Comparison of ENCODE assay signal across 7 worm cellular contexts in the genomic region with DNA sequence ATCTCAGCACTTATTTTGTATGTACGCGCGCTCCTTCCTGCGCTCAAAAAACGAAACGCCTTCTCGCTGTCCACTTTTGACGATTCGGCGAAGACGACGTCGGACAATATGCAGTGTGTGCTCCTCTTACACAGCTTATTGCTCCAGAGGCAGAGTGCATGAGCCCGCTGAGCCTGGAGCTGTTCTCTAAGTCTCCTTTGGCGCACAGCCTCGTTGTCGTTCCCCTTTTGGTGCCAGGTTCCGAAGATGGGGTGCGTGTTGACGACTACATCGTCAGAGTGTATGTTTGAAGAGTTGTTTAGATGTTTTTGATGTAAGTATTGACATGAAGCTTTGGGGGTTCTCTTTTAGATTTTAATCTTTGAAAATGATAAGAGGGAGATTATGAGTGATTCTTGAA.
TF ChIP-seq lines count a peak whose summit lies in the region.

No protein-coding gene starts in this region.

TF ChIP-seq in whole organism, L2 larva, 48 proteins besides CTCF, POLR2A, EP300 and RAD21 (continues in another document):
- TF ChIP-seq sma-9 (GFP tag; optimal IDR thresholded peaks at IDR 0.05; lab: Kevin White, UChicago): no peak
- TF ChIP-seq sma-9 (tag; optimal IDR thresholded peaks at IDR 0.05; lab: Kevin White, UChicago): no peak
- TF ChIP-seq nhr-6 (tag; optimal IDR thresholded peaks at IDR 0.05; lab: Kevin White, UChicago): no peak
- TF ChIP-seq Y55F3AM.14 (GFP tag; optimal IDR thresholded peaks at IDR 0.05; lab: Kevin White, UChicago): no peak
- TF ChIP-seq nhr-237 (tag; optimal IDR thresholded peaks at IDR 0.05; lab: Kevin White, UChicago): no peak
- TF ChIP-seq ztf-4 (tag; optimal IDR thresholded peaks at IDR 0.05; lab: Kevin White, UChicago): no peak
- TF ChIP-seq C34F6.9 (tag; optimal IDR thresholded peaks at IDR 0.05; lab: Kevin White, UChicago): no peak
- peak; percentile 22 for TF ChIP-seq unc-55 (GFP tag; optimal IDR thresholded peaks at IDR 0.05; lab: Kevin White, UChicago)
- no peak for TF ChIP-seq ztf-1 (GFP tag; conservative IDR thresholded peaks at IDR 0.05; lab: Robert Waterston, UW)
- no peak for TF ChIP-seq unc-62 (GFP tag; optimal IDR thresholded peaks at IDR 0.05; lab: Kevin White, UChicago)
- no peak for TF ChIP-seq aly-2 (tag; optimal IDR thresholded peaks at IDR 0.05; lab: Kevin White, UChicago)
- peak in 1 of 2 experiments; percentile 26 for TF ChIP-seq lsy-2 (tag; optimal IDR thresholded peaks at IDR 0.05; lab: Kevin White, UChicago)
- TF ChIP-seq lin-39 (tag; optimal IDR thresholded peaks at IDR 0.05; lab: Kevin White, UChicago): no peak

TF ChIP-seq in whole organism, L3 larva, 47 proteins besides CTCF, POLR2A, EP300 and RAD21:
- peak; percentile 79 for TF ChIP-seq lin-39 (tag; optimal IDR thresholded peaks at IDR 0.05; lab: Kevin White, UChicago)
- peak; percentile 19 for TF ChIP-seq nfya-1 (tag; optimal IDR thresholded peaks at IDR 0.05; lab: Kevin White, UChicago; ENCODE audit: insufficient read depth)
- TF ChIP-seq nhr-76 (tag; optimal IDR thresholded peaks at IDR 0.05; lab: Kevin White, UChicago): no peak
- peak; percentile 46 for TF ChIP-seq elt-1 (tag; optimal IDR thresholded peaks at IDR 0.05; lab: Kevin White, UChicago)
- TF ChIP-seq unc-62 (GFP tag; optimal IDR thresholded peaks at IDR 0.05; lab: Kevin White, UChicago): peak; percentile 27
- TF ChIP-seq ceh-16 (tag; optimal IDR thresholded peaks at IDR 0.05; lab: Kevin White, UChicago): no peak

TF ChIP-seq in whole organism, L4 larva, 104 proteins besides CTCF, POLR2A, EP300 and RAD21 (continues in another document):
- TF ChIP-seq mep-1 (tag; optimal IDR thresholded peaks at IDR 0.05; lab: Kevin White, UChicago): peak; percentile 4
- TF ChIP-seq lin-15B (tag; optimal IDR thresholded peaks at IDR 0.05; lab: Kevin White, UChicago): no peak
- TF ChIP-seq duxl-1 (tag; optimal IDR thresholded peaks at IDR 0.05; lab: Kevin White, UChicago; ENCODE audit: poor library complexity): no peak
- peak in 1 of 2 experiments; percentile 39 for TF ChIP-seq unc-62 (GFP tag; optimal IDR thresholded peaks at IDR 0.05 in 1 of 2; lab: Kevin White, UChicago)
- TF ChIP-seq unc-62 (tag; optimal IDR thresholded peaks at IDR 0.05; lab: Kevin White, UChicago): no peak
- TF ChIP-seq Y105C5A.15 (GFP tag; IDR thresholded peaks at IDR 0.05; lab: Robert Waterston, UW): no peak
- TF ChIP-seq nhr-41 (GFP tag; IDR thresholded peaks at IDR 0.05; lab: Robert Waterston, UW): no peak
- TF ChIP-seq set-16 (GFP tag; IDR thresholded peaks at IDR 0.05; lab: Robert Waterston, UW): 0 out of 2 replicates have a peak, but pooled peaks have one; percentile 18
- TF ChIP-seq T20F7.1 (GFP tag; optimal IDR thresholded peaks at IDR 0.05; lab: Kevin White, UChicago): no peak
- no peak for TF ChIP-seq lin-38 (GFP tag; IDR thresholded peaks at IDR 0.05; lab: Robert Waterston, UW)
- no peak for TF ChIP-seq ceh-32 (tag; optimal IDR thresholded peaks at IDR 0.05; lab: Kevin White, UChicago; ENCODE audit: poor library complexity)
- peak; percentile 17 for TF ChIP-seq rbr-2 (tag; optimal IDR thresholded peaks at IDR 0.05; lab: Kevin White, UChicago)
- no peak for TF ChIP-seq Y75B8A.6 (GFP tag; IDR thresholded peaks at IDR 0.05; lab: Robert Waterston, UW)
- TF ChIP-seq ZK337.2 (GFP tag; IDR thresholded peaks at IDR 0.05; lab: Robert Waterston, UW): no peak

TF ChIP-seq in whole organism, early embryonic, 17 proteins besides CTCF, POLR2A, EP300 and RAD21:
- TF ChIP-seq B0310.2 (tag; optimal IDR thresholded peaks at IDR 0.05; lab: Kevin White, UChicago) (no peak), flt-1 (GFP tag; IDR thresholded peaks at IDR 0.05; lab: Robert Waterston, UW) (0 out of 2 replicates have a peak, but pooled peaks have one; percentile 16)

TF ChIP-seq in whole organism, late embryonic, 69 proteins besides CTCF, POLR2A, EP300 and RAD21:
- TF ChIP-seq hlh-6 (tag; optimal IDR thresholded peaks at IDR 0.05; lab: Kevin White, UChicago): peak; percentile 6
- no peak for TF ChIP-seq ztf-16 (tag; optimal IDR thresholded peaks at IDR 0.05; lab: Kevin White, UChicago)

TF ChIP-seq in whole organism, midembryonic, 9 proteins besides CTCF, POLR2A, EP300 and RAD21:
- TF ChIP-seq ref-1 (GFP tag; conservative IDR thresholded peaks at IDR 0.05; lab: Robert Waterston, UW): 0 out of 2 replicates have a peak, but pooled peaks have one; percentile 35
- no peak for TF ChIP-seq flt-1 (GFP tag; IDR thresholded peaks at IDR 0.05; lab: Robert Waterston, UW)

TF ChIP-seq in whole organism, young adult, 124 proteins besides CTCF, POLR2A, EP300 and RAD21:
- TF ChIP-seq lin-40 (tag; optimal IDR thresholded peaks at IDR 0.05; lab: Kevin White, UChicago) (no peak), ets-4 (GFP tag; optimal IDR thresholded peaks at IDR 0.05; lab: Kevin White, UChicago) (no peak), cebp-1 (GFP tag; IDR thresholded peaks at IDR 0.05; lab: Robert Waterston, UW) (no peak), cebp-1 (tag; optimal IDR thresholded peaks at IDR 0.05; lab: Kevin White, UChicago) (no peak), ceh-100 (GFP tag; IDR thresholded peaks at IDR 0.05; lab: Robert Waterston, UW) (no peak), C06A6.2 (GFP tag; conservative IDR thresholded peaks at IDR 0.05; lab: Robert Waterston, UW) (peak; percentile 22; the same call in 1 of the 2 replicates), fkh-3 (tag; optimal IDR thresholded peaks at IDR 0.05; lab: Kevin White, UChicago) (no peak), hlh-12 (tag; optimal IDR thresholded peaks at IDR 0.05; lab: Kevin White, UChicago) (no peak), hlh-26 (GFP tag; conservative IDR thresholded peaks at IDR 0.05; lab: Robert Waterston, UW) (no peak), zfh-2 (GFP tag; conservative IDR thresholded peaks at IDR 0.05; lab: Robert Waterston, UW) (peak; percentile 63), T26A5.8 (tag; optimal IDR thresholded peaks at IDR 0.05; lab: Kevin White, UChicago) (no peak), hmg-1.2 (GFP tag; IDR thresholded peaks at IDR 0.05; lab: Robert Waterston, UW) (no peak), ztf-22 (GFP tag; optimal IDR thresholded peaks at IDR 0.05; lab: Kevin White, UChicago) (no peak), lag-1 (GFP tag; IDR thresholded peaks at IDR 0.05; lab: Robert Waterston, UW) (no peak)
TF ChIP-seq in whole organism, young adult: peak in this region for 2.
